Fruit fly (Drosophila melanogaster) whole organism, embryonic: ENCODE data around the gene CG43318.

Experiments used
- ATbp ChIP-seq: fragments of 200-800 bp; sonication (Bioruptor generic); optimal IDR thresholded peaks from 2 replicates; lab custom pipeline; 2017; ENCODE audit warnings: missing biosample characterization, mild to moderate bottlenecking, missing genetic modification characterization, missing genetic modification reagents
- Blimp-1 ChIP-seq: fragments of 200-800 bp; sonication (Bioruptor generic); optimal IDR thresholded peaks from 3 replicates; lab custom pipeline; 2018; ENCODE audit warnings: missing biosample characterization, missing genetic modification characterization, mild to moderate bottlenecking, moderate library complexity, missing genetic modification reagents
- CG10209 ChIP-seq: fragments of 200-800 bp; sonication (Bioruptor generic); optimal IDR thresholded peaks from 3 replicates; lab custom pipeline; 2017; ENCODE audit warnings: missing biosample characterization, mild to moderate bottlenecking, missing genetic modification characterization, missing genetic modification reagents
- CG10431 ChIP-seq: fragments of 200-800 bp; sonication (Bioruptor generic); optimal IDR thresholded peaks from 3 replicates; lab custom pipeline; 2018; ENCODE audit warnings: missing biosample characterization, mild to moderate bottlenecking, missing genetic modification characterization
- CG11723 ChIP-seq: fragments of 200-800 bp; sonication (Bioruptor generic); optimal IDR thresholded peaks from 2 replicates; lab custom pipeline; 2017; ENCODE audit warnings: missing biosample characterization, mild to moderate bottlenecking, missing genetic modification characterization
- CG12071 ChIP-seq: fragments of 200-800 bp; sonication (Bioruptor generic); optimal IDR thresholded peaks from 3 replicates; lab custom pipeline; 2018; ENCODE audit warnings: missing biosample characterization, mild to moderate bottlenecking, missing genetic modification characterization
- CG12236 ChIP-seq: fragments of 200-800 bp; sonication (Bioruptor generic); optimal IDR thresholded peaks from 2 replicates; lab custom pipeline; 2016; ENCODE audit warnings: missing biosample characterization, missing genetic modification characterization
- CG13624 ChIP-seq: fragments of 200-800 bp; sonication (Bioruptor generic); optimal IDR thresholded peaks from 2 replicates; lab custom pipeline; 2016; ENCODE audit warnings: missing biosample characterization, missing genetic modification characterization
- CG13775 ChIP-seq: fragments of 200-800 bp; sonication (Bioruptor generic); optimal IDR thresholded peaks from 3 replicates; lab custom pipeline; 2017; ENCODE audit warnings: missing biosample characterization, mild to moderate bottlenecking, missing genetic modification characterization
- CG14667 ChIP-seq: fragments of 200-800 bp; sonication (Bioruptor generic); IDR thresholded peaks from 2 replicates; pipeline ENCODE4 v1.3.6; 2022; ENCODE audit warnings: missing biosample characterization, missing genetic modification characterization
- CG14860 ChIP-seq: fragments of 200-800 bp; sonication (Bioruptor generic); IDR thresholded peaks from 3 replicates; pipeline ENCODE4 v1.3.6; 2022; ENCODE audit warnings: missing biosample characterization, missing genetic modification characterization; ENCODE audit not compliant: partially characterized antibody
- CG15073 ChIP-seq: fragments of 200-800 bp; sonication (Bioruptor generic); optimal IDR thresholded peaks from 2 replicates; lab custom pipeline; 2016; ENCODE audit warnings: missing biosample characterization, missing genetic modification characterization
- CG1603 ChIP-seq: fragments of 200-800 bp; sonication (Bioruptor generic); optimal IDR thresholded peaks from 2 replicates; lab custom pipeline; 2019; ENCODE audit warnings: missing biosample characterization, mild to moderate bottlenecking, missing genetic modification characterization, moderate library complexity
- CG1647 ChIP-seq: fragments of 200-800 bp; sonication (Bioruptor generic); optimal IDR thresholded peaks from 3 replicates; lab custom pipeline; 2016; ENCODE audit warnings: missing biosample characterization, missing genetic modification characterization
- CG17328 ChIP-seq: fragments of 200-800 bp; sonication (Bioruptor generic); IDR thresholded peaks from 2 replicates; pipeline ENCODE4 v1.3.6; 2022; ENCODE audit warnings: missing biosample characterization, missing genetic modification characterization
- CG30403 ChIP-seq: fragments of 200-800 bp; sonication (Bioruptor generic); optimal IDR thresholded peaks from 3 replicates; lab custom pipeline; 2016; ENCODE audit warnings: missing biosample characterization, missing genetic modification characterization
- CG34224 ChIP-seq: fragments of 200-800 bp; sonication (Bioruptor generic); IDR thresholded peaks from 3 replicates; pipeline ENCODE4 v1.3.6; 2022; ENCODE audit warnings: missing biosample characterization, missing genetic modification characterization; ENCODE audit not compliant: partially characterized antibody
- CG3838 ChIP-seq: fragments of 200-800 bp; sonication (Bioruptor generic); optimal IDR thresholded peaks from 3 replicates; lab custom pipeline; 2016; ENCODE audit warnings: missing biosample characterization, missing genetic modification characterization
- CG6654 ChIP-seq: fragments of 200-800 bp; sonication (Bioruptor generic); optimal IDR thresholded peaks from 2 replicates; lab custom pipeline; 2017; ENCODE audit warnings: missing biosample characterization, mild to moderate bottlenecking, missing genetic modification characterization
- CG6854 ChIP-seq: fragments of 200-800 bp; sonication (Bioruptor generic); optimal IDR thresholded peaks from 3 replicates; lab custom pipeline; 2017; ENCODE audit warnings: missing biosample characterization, mild to moderate bottlenecking, missing genetic modification characterization
- CG7987 ChIP-seq: fragments of 200-800 bp; sonication (Bioruptor generic); optimal IDR thresholded peaks from 2 replicates; lab custom pipeline; 2018; ENCODE audit warnings: missing biosample characterization, mild to moderate bottlenecking, missing genetic modification characterization, moderate library complexity
- CG8281 ChIP-seq: fragments of 200-800 bp; sonication (Bioruptor generic); optimal IDR thresholded peaks from 2 replicates; lab custom pipeline; 2018; ENCODE audit warnings: missing biosample characterization, mild to moderate bottlenecking, missing genetic modification characterization, moderate library complexity
- CG8944 ChIP-seq: fragments of 200-800 bp; sonication (Bioruptor generic); optimal IDR thresholded peaks from 3 replicates; lab custom pipeline; 2016; ENCODE audit warnings: missing biosample characterization, missing genetic modification characterization
- Dbx ChIP-seq: fragments of 200-800 bp; sonication (Bioruptor generic); IDR thresholded peaks from 3 replicates; pipeline ENCODE4 v1.3.6; 2022; ENCODE audit warnings: missing biosample characterization, missing genetic modification characterization
- H15 ChIP-seq: fragments of 200-800 bp; sonication (Bioruptor generic); IDR thresholded peaks from 3 replicates; pipeline ENCODE4 v1.3.6; 2022; ENCODE audit warnings: missing biosample characterization, missing genetic modification characterization
- HmgD ChIP-seq: fragments of 200-800 bp; sonication (Bioruptor generic); optimal IDR thresholded peaks from 3 replicates; lab custom pipeline; 2016; ENCODE audit warnings: missing biosample characterization, missing genetic modification characterization
- Hr51 ChIP-seq, 2 experiments: fragments of 200-800 bp; sonication (Bioruptor generic); optimal IDR thresholded peaks; 2 replicates in 1 of 2; 3 replicates in 1 of 2; lab custom pipeline; 2016 to 2018; ENCODE audit warnings: missing biosample characterization in 2 of 2, missing genetic modification characterization in 2 of 2, mild to moderate bottlenecking in 1 of 2, moderate library complexity in 1 of 2
- Lhr ChIP-seq: fragments of 200-800 bp; sonication (Bioruptor generic); optimal IDR thresholded peaks from 3 replicates; lab custom pipeline; 2017; ENCODE audit warnings: mild to moderate bottlenecking, missing biosample characterization, missing genetic modification reagents, missing genetic modification characterization
- Lpt ChIP-seq: fragments of >200 bp; optimal IDR thresholded peaks from 2 replicates; lab custom pipeline; 2018; ENCODE audit warnings: missing biosample characterization, missing genetic modification characterization
- MBD-R2 ChIP-seq: fragments of 200-800 bp; sonication (Bioruptor generic); IDR thresholded peaks from 2 replicates; pipeline ENCODE4 v1.3.6; 2022; ENCODE audit warnings: missing biosample characterization, missing genetic modification characterization
- Med ChIP-seq: fragments of 200-800 bp; sonication (Bioruptor generic); peaks from one replicate; lab custom pipeline; 2016; ENCODE audit warnings: missing biosample characterization, missing genetic modification characterization, mild to moderate bottlenecking, inconsistent platforms, moderate library complexity
- Sin3A ChIP-seq: fragments of >200 bp; optimal IDR thresholded peaks from 2 replicates; lab custom pipeline; 2018
- Taf1 ChIP-seq: fragments of 200-800 bp; sonication (Bioruptor generic); IDR thresholded peaks from 2 replicates; pipeline ENCODE4 v1.3.6; 2022; ENCODE audit warnings: missing biosample characterization, missing genetic modification characterization
- YL-1 ChIP-seq: fragments of 200-800 bp; sonication (Bioruptor generic); optimal IDR thresholded peaks from 3 replicates; lab custom pipeline; 2017; ENCODE audit warnings: missing biosample characterization, mild to moderate bottlenecking, missing genetic modification characterization
- bbx ChIP-seq: fragments of 200-800 bp; sonication (Bioruptor generic); IDR thresholded peaks from 2 replicates; pipeline ENCODE4 v1.3.6; 2022; ENCODE audit warnings: missing biosample characterization, missing genetic modification characterization; ENCODE audit not compliant: partially characterized antibody
- dmrt99B ChIP-seq: fragments of 200-800 bp; sonication (Bioruptor generic); optimal IDR thresholded peaks from 2 replicates; lab custom pipeline; 2018; ENCODE audit warnings: missing biosample characterization, mild to moderate bottlenecking, missing genetic modification characterization, moderate library complexity
- dpn ChIP-seq, 2 experiments: fragments of 200-800 bp; sonication (Bioruptor generic); optimal IDR thresholded peaks; 3 replicates each; lab custom pipeline; 2016; ENCODE audit warnings: missing biosample characterization in 2 of 2, missing genetic modification characterization in 2 of 2
- gcm2 ChIP-seq: fragments of 200-800 bp; sonication (Bioruptor generic); optimal IDR thresholded peaks from 2 replicates; lab custom pipeline; 2016; ENCODE audit warnings: missing biosample characterization, missing genetic modification characterization
- gt ChIP-seq: fragments of 200-800 bp; sonication (Bioruptor generic); IDR thresholded peaks from 2 replicates; pipeline ENCODE4 v1.3.6; 2022; ENCODE audit warnings: missing biosample characterization, missing genetic modification characterization
- h ChIP-seq: fragments of >200 bp; optimal IDR thresholded peaks from 2 replicates; lab custom pipeline; 2017
- kni ChIP-seq: fragments of 200-800 bp; sonication (Bioruptor generic); optimal IDR thresholded peaks from 3 replicates; lab custom pipeline; 2017; ENCODE audit warnings: mild to moderate bottlenecking, missing biosample characterization, missing genetic modification reagents, missing genetic modification characterization
- nau ChIP-seq: fragments of 200-800 bp; sonication (Bioruptor generic); optimal IDR thresholded peaks from 3 replicates; lab custom pipeline; 2017; ENCODE audit warnings: missing biosample characterization, mild to moderate bottlenecking, missing genetic modification characterization, missing genetic modification reagents
- odd ChIP-seq: fragments of 200-800 bp; sonication (Bioruptor generic); optimal IDR thresholded peaks from 2 replicates; lab custom pipeline; 2017; ENCODE audit warnings: missing biosample characterization, mild to moderate bottlenecking, missing genetic modification characterization
- scrt ChIP-seq: fragments of 200-800 bp; sonication (Bioruptor generic); optimal IDR thresholded peaks from 2 replicates; lab custom pipeline; 2018; ENCODE audit warnings: missing biosample characterization, mild to moderate bottlenecking, missing genetic modification characterization, moderate library complexity
- slbo ChIP-seq: fragments of 200-800 bp; sonication (Bioruptor generic); IDR thresholded peaks from 2 replicates; pipeline ENCODE4 v1.3.6; 2022; ENCODE audit warnings: missing biosample characterization, missing genetic modification characterization
- tap ChIP-seq: fragments of 200-800 bp; optimal IDR thresholded peaks from 3 replicates; lab custom pipeline; 2019; ENCODE audit warnings: missing biosample characterization, mild to moderate bottlenecking, missing genetic modification characterization, moderate library complexity
- trem ChIP-seq: fragments of 200-800 bp; optimal IDR thresholded peaks from 3 replicates; lab custom pipeline; 2019; ENCODE audit warnings: missing biosample characterization, mild to moderate bottlenecking, missing genetic modification characterization, moderate library complexity
- vfl ChIP-seq: fragments of 200-800 bp; sonication (Bioruptor generic); optimal IDR thresholded peaks from 2 replicates; lab custom pipeline; 2016; ENCODE audit warnings: missing biosample characterization, missing genetic modification characterization
- vvl ChIP-seq: fragments of 200-800 bp; sonication (Bioruptor generic); IDR thresholded peaks from 2 replicates; pipeline ENCODE4 v1.3.6; 2022; ENCODE audit warnings: missing biosample characterization, missing genetic modification characterization
- wdn ChIP-seq: fragments of 200-800 bp; sonication (Bioruptor generic); IDR thresholded peaks from 2 replicates; pipeline ENCODE4 v1.3.6; 2022; ENCODE audit warnings: missing biosample characterization, missing genetic modification characterization
- zen ChIP-seq: fragments of 200-800 bp; sonication (Bioruptor generic); optimal IDR thresholded peaks from 3 replicates; lab custom pipeline; 2018; ENCODE audit warnings: missing biosample characterization, mild to moderate bottlenecking, missing genetic modification characterization, moderate library complexity

The CG43318 gene

dm6 chr3R:15792427-15792826 lies 40.8 kb downstream of the CG43318 start, which contains the start of gene Acyp2 (continued):
- TF ChIP-seq tap (tag; lab: Kevin White, UChicago) (no peak), Med (GFP tag; lab: Kevin White, UChicago) (peak; percentile 89), scrt (no peak), gt (GFP tag; lab: Robert Waterston, UW) (no peak), Taf1 (no peak), bbx (peak; percentile 60), CG10209 (no peak), CG12071 (no peak), slbo (GFP tag; lab: Robert Waterston, UW) (peak; percentile 69; the same call in 1 of the 2 replicates), CG13775 (GFP tag; lab: Kevin White, UChicago) (peak; percentile 23), odd (no peak), Lhr (GFP tag; lab: Kevin White, UChicago) (peak; percentile 93), CG14860 (GFP tag; lab: Robert Waterston, UW) (no peak), CG15073 (GFP tag; lab: Kevin White, UChicago) (no peak), vvl (peak; percentile 66), Blimp-1 (GFP tag; lab: Kevin White, UChicago) (no peak), H15 (GFP tag; lab: Robert Waterston, UW) (no peak), trem (tag; lab: Kevin White, UChicago) (peak; percentile 59), CG13624 (GFP tag; lab: Kevin White, UChicago) (peak; percentile 27), vfl (GFP tag; lab: Kevin White, UChicago) (peak; percentile 5), HmgD (peak; percentile 35), Dbx (GFP tag; lab: Robert Waterston, UW) (peak; percentile 63; the same call in 2 of the 3 replicates), CG11723 (GFP tag; lab: Kevin White, UChicago) (no peak), Lpt (GFP tag; lab: Kevin White, UChicago) (no peak), CG34224 (GFP tag; lab: Robert Waterston, UW) (peak; percentile 40; the same call in 2 of the 3 replicates), gcm2 (GFP tag; lab: Kevin White, UChicago) (no peak), dmrt99B (tag; lab: Kevin White, UChicago) (no peak), CG10431 (GFP tag; lab: Kevin White, UChicago) (no peak), Hr51 (GFP tag; optimal IDR thresholded peaks at IDR 0.05; lab: Kevin White, UChicago) (peak in 1 of 2 experiments; percentile 8), zen (tag; lab: Kevin White, UChicago) (no peak), CG17328 (GFP tag; lab: Robert Waterston, UW) (no peak), CG30403 (GFP tag; lab: Kevin White, UChicago) (peak; percentile 40), CG7987 (GFP tag; lab: Kevin White, UChicago) (peak; percentile 9), dpn (GFP tag; optimal IDR thresholded peaks at IDR 0.05; lab: Kevin White, UChicago) (peak in 1 of 2 experiments; percentile 55), CG1647 (GFP tag; lab: Kevin White, UChicago) (no peak), ATbp (GFP tag; lab: Kevin White, UChicago) (no peak), CG14667 (GFP tag; lab: Robert Waterston, UW) (no peak), h (lab: Kevin White, UChicago) (no peak), CG1603 (peak; percentile 77), nau (GFP tag; lab: Kevin White, UChicago) (no peak), CG12236 (no peak), YL-1 (GFP tag; lab: Kevin White, UChicago) (peak; percentile 60), kni (GFP tag; lab: Kevin White, UChicago) (peak; percentile 9), CG6854 (GFP tag; lab: Kevin White, UChicago) (no peak), CG3838 (GFP tag; lab: Kevin White, UChicago) (no peak), CG8281 (tag; lab: Kevin White, UChicago) (no peak), Sin3A (peak; percentile 35), CG6654 (GFP tag; lab: Kevin White, UChicago) (no peak), MBD-R2 (peak; percentile 88), wdn (peak; percentile 6; the same call in 1 of the 2 replicates), CG8944 (GFP tag; lab: Kevin White, UChicago) (peak; percentile 29)
